Worm (Caenorhabditis elegans): ENCODE results near the gene F47C12.8.

F47C12.8 gene

DNA sequence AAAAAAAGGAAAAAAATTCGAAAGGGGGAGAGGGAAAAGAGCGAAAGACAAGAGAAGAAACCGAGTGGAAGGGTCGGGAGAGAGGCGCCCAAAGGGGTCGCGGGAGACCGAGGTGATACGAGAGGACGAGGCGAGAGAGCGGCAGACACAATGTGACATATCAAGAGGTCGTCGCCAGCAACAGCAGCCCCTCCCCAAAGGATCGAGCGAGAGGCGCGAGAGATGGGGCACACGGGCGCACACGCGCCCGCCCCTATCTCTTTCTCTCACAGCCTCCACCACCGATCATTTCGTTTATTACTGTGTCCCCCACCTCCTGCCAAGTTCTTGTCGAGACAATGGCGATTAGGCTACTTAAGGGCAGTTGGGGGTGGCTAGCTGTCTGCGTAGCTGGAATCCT, 29.8 kb upstream of the F47C12.8 start (continued):
- peak; percentile 99 for TF ChIP-seq set-16 (GFP tag; IDR thresholded peaks at IDR 0.05)
- TF ChIP-seq Y75B8A.6 (GFP tag; IDR thresholded peaks at IDR 0.05) = no peak
- TF ChIP-seq arid-1 (GFP tag; conservative IDR thresholded peaks at IDR 0.05) = 0 out of 2 replicates have a peak, but pooled peaks have one; percentile 35
- peak; percentile 88 for TF ChIP-seq hmg-1.1 (GFP tag; IDR thresholded peaks at IDR 0.05)
- peak; percentile 12 for TF ChIP-seq nhr-11 (tag; optimal IDR thresholded peaks at IDR 0.05)
- TF ChIP-seq daf-8 (GFP tag; IDR thresholded peaks at IDR 0.05) = no peak
- no peak for TF ChIP-seq daf-12 (tag; optimal IDR thresholded peaks at IDR 0.05)
- TF ChIP-seq dmd-6 (GFP tag; IDR thresholded peaks at IDR 0.05) = peak; percentile 92
- TF ChIP-seq jun-1 (tag; optimal IDR thresholded peaks at IDR 0.05) = peak; percentile 11
- peak in 1 of 2 experiments; percentile 48 for TF ChIP-seq lsy-2 (tag; optimal IDR thresholded peaks at IDR 0.05)
- no peak for TF ChIP-seq snpc-1.2 (GFP tag; IDR thresholded peaks at IDR 0.05)
- TF ChIP-seq nhr-25 (tag; optimal IDR thresholded peaks at IDR 0.05; ENCODE audit: borderline replicate concordance, insufficient read depth) = peak; percentile 91
- 0 out of 2 replicates have a peak, but pooled peaks have one; percentile 54 for TF ChIP-seq saeg-2 (GFP tag; IDR thresholded peaks at IDR 0.05)
- no peak for TF ChIP-seq ceh-44 (GFP tag; IDR thresholded peaks at IDR 0.05)
- no peak for TF ChIP-seq nhr-76 (tag; optimal IDR thresholded peaks at IDR 0.05)
- TF ChIP-seq lim-7 (GFP tag; IDR thresholded peaks at IDR 0.05) = 0 out of 2 replicates have a peak, but pooled peaks have one; percentile 29
- TF ChIP-seq D1046.2 (GFP tag; IDR thresholded peaks at IDR 0.05) = no peak
- peak; percentile 13 for TF ChIP-seq Y5F2A.4 (GFP tag; optimal IDR thresholded peaks at IDR 0.05)
- TF ChIP-seq nhr-111 (GFP tag; optimal IDR thresholded peaks at IDR 0.05) = no peak
- peak; percentile 7 for TF ChIP-seq dpl-1 (GFP tag; optimal IDR thresholded peaks at IDR 0.05)
- TF ChIP-seq F37D6.2 (tag; optimal IDR thresholded peaks at IDR 0.05) = no peak
- no peak for TF ChIP-seq nhr-6 (tag; optimal IDR thresholded peaks at IDR 0.05)
- peak; percentile 64; the same call in 1 of the 2 replicates for TF ChIP-seq lin-1 (GFP tag; IDR thresholded peaks at IDR 0.05)

DNA sequence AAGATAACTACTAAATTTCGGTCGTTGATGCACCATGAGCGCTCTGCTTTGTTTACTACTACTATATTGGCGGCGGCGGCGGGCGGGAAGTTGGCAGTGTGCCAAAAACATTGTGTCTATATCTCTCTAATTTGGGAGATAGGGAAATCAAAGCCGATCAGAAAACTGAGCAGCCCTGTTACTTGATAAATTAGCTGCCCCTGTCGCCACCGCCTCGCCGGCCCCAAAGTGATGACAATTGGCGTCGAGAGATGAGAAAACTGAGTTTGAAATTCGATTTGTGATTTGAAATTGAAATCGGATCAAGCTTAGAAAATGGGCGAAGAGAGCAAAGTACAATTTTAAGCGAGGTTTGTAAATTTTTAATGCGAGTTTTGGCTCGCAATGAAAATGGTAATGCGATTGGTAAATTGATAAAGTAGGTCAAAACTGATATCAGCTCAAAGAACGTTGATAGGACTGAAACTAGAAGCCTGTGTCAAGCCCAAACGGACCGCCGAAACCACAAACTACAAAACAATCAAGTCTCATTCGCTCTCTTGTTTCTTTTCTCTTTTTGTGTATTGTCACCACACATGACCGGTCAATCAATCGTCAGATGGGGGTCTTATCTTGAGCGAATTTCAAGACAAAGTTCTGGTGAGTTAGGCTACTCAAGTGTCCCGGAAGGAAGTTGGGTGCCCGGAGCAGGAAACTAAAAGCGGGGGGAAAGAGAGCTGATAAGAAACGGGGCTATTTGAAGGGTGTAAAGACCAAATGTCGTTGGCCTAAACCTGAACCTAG, 28.9 kb upstream of the F47C12.8 start:
- TF ChIP-seq aha-1 (tag) (peak; percentile 90), nhr-28 (tag; optimal IDR thresholded peaks at IDR 0.05) (peak; percentile 82), daf-16 (GFP tag; optimal IDR thresholded peaks at IDR 0.05) (peak in 1 of 2 experiments; percentile 20), daf-16 (tag; optimal IDR thresholded peaks at IDR 0.05) (peak; percentile 57), hlh-11 (tag; optimal IDR thresholded peaks at IDR 0.05) (peak; percentile 54), dve-1 (tag; optimal IDR thresholded peaks at IDR 0.05; ENCODE audit: insufficient read depth) (peak; percentile 45), F10B5.3 (tag; optimal IDR thresholded peaks at IDR 0.05) (no peak), daf-12 (tag; optimal IDR thresholded peaks at IDR 0.05) (no peak), unc-62 (GFP tag; optimal IDR thresholded peaks at IDR 0.05 in 1 of 2) (peak in 1 of 2 experiments; percentile 3), unc-62 (tag; optimal IDR thresholded peaks at IDR 0.05) (no peak), mes-2 (tag; optimal IDR thresholded peaks at IDR 0.05; ENCODE audit: poor library complexity, severe bottlenecking) (peak; percentile 13), dmd-6 (GFP tag; IDR thresholded peaks at IDR 0.05) (peak; percentile 75)

DNA sequence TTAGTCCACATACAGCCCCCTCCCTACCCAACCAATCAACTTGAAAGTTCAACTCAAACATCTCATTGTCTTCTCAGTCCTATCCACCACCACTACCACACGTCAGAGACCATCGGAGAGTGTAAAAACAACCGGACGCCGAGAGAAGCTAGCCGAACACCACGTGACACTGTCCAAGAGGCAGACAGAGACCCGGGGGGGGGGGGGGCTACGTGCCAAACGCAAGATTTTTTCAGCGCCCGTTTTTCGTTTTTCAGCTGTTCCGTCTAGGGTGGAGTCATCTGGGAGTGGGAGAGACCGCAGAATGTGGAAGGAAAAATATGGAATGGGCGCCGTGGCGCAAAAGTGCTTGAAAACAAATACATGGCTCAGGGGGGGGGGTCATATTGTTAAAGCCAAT, 27.5 kb upstream of the F47C12.8 start:
- TF ChIP-seq daf-12 (tag; optimal IDR thresholded peaks at IDR 0.05) = no peak
- no peak for TF ChIP-seq spr-3 (GFP tag; optimal IDR thresholded peaks at IDR 0.05)
- peak; percentile 56; the same call in 1 of the 2 replicates for TF ChIP-seq ctbp-1 (GFP tag; IDR thresholded peaks at IDR 0.05)
- TF ChIP-seq dmd-6 (GFP tag; IDR thresholded peaks at IDR 0.05) = peak; percentile 54
- no peak for TF ChIP-seq duxl-1 (tag; optimal IDR thresholded peaks at IDR 0.05; ENCODE audit: poor library complexity)
- TF ChIP-seq zfp-3 (GFP tag; conservative IDR thresholded peaks at IDR 0.05) = no peak
- no peak for TF ChIP-seq Y48G9A.11 (GFP tag; IDR thresholded peaks at IDR 0.05)
- TF ChIP-seq ces-1 (GFP tag; optimal IDR thresholded peaks at IDR 0.05) = no peak
- peak; percentile 87 for TF ChIP-seq dve-1 (tag; optimal IDR thresholded peaks at IDR 0.05; ENCODE audit: insufficient read depth)
- no peak for TF ChIP-seq nhr-48 (tag; optimal IDR thresholded peaks at IDR 0.05)
- TF ChIP-seq nhr-10 (tag; optimal IDR thresholded peaks at IDR 0.05) = no peak
- no peak for TF ChIP-seq tag-97 (GFP tag; IDR thresholded peaks at IDR 0.05)
- TF ChIP-seq hmg-1.1 (GFP tag; IDR thresholded peaks at IDR 0.05) = peak; percentile 54; the same call in 1 of the 2 replicates
- no peak for TF ChIP-seq pqm-1 (tag; optimal IDR thresholded peaks at IDR 0.05)
- no peak for TF ChIP-seq ama-1 (optimal IDR thresholded peaks at IDR 0.05)
- TF ChIP-seq lin-39 (tag; optimal IDR thresholded peaks at IDR 0.05) = no peak
- peak; percentile 36; the same call in 1 of the 2 replicates for TF ChIP-seq egl-43 (GFP tag; IDR thresholded peaks at IDR 0.05)
- no peak for TF ChIP-seq zip-11 (GFP tag; IDR thresholded peaks at IDR 0.05)
- TF ChIP-seq hif-1 (tag; optimal IDR thresholded peaks at IDR 0.05) = peak; percentile 95 to 100
